4 worm cellular contexts compared by ENCODE assay signal in the genomic region with DNA sequence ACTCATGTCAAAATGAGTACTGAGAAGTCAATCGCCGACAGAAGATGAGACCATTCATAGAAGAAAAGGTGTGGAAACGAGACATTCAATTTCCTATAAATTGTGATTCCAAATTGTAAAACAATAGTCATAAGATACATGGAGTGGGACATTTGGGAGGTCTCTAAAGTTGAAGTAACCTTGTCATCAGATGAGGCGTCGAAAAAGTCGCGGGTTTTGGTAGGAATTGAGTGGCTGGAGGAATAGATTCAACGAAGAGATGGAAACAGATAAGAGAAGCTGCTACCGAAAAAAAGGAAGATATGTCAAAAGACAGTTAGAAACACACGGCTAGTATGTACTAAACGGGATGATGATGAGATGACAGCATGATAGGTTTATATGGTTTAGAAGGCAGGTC.
TF ChIP-seq lines count a peak whose summit lies in the region.

No protein-coding gene starts in this region.

TF ChIP-seq in whole organism, L1 larva, 84 proteins besides CTCF, POLR2A, EP300 and RAD21 (continues in another document):
- TF ChIP-seq dpl-1 (GFP tag; optimal IDR thresholded peaks at IDR 0.05; lab: Kevin White, UChicago) (no peak), irx-1 (tag; optimal IDR thresholded peaks at IDR 0.05; lab: Kevin White, UChicago) (no peak), fkh-8 (tag; optimal IDR thresholded peaks at IDR 0.05; lab: Kevin White, UChicago) (no peak), blmp-1 (tag; optimal IDR thresholded peaks at IDR 0.05; lab: Kevin White, UChicago) (peak; percentile 37), ces-1 (GFP tag; optimal IDR thresholded peaks at IDR 0.05; lab: Kevin White, UChicago) (no peak), grh-1 (GFP tag; IDR thresholded peaks at IDR 0.05; lab: Robert Waterston, UW) (no peak), lir-3 (tag; optimal IDR thresholded peaks at IDR 0.05; lab: Kevin White, UChicago; ENCODE audit: poor library complexity) (no peak), nhr-19 (GFP tag; conservative IDR thresholded peaks at IDR 0.05; lab: Robert Waterston, UW) (no peak), mep-1 (tag; optimal IDR thresholded peaks at IDR 0.05; lab: Kevin White, UChicago) (peak; percentile 27), ceh-8 (GFP tag; optimal IDR thresholded peaks at IDR 0.05; lab: Kevin White, UChicago) (no peak), efl-1 (optimal IDR thresholded peaks at IDR 0.05; lab: Kevin White, UChicago) (no peak), efl-1 (GFP tag; optimal IDR thresholded peaks at IDR 0.05 in 1 of 2; lab: Kevin White, UChicago) (no peak), snu-23 (GFP tag; optimal IDR thresholded peaks at IDR 0.05; lab: Kevin White, UChicago) (peak; percentile 52), egl-27 (tag; optimal IDR thresholded peaks at IDR 0.05; lab: Kevin White, UChicago) (no peak), rnt-1 (tag; optimal IDR thresholded peaks at IDR 0.05; lab: Kevin White, UChicago) (no peak), lin-14 (GFP tag; optimal IDR thresholded peaks at IDR 0.05; lab: Kevin White, UChicago) (peak; percentile 71), egl-13 (tag; optimal IDR thresholded peaks at IDR 0.05; lab: Kevin White, UChicago) (no peak), fkh-10 (GFP tag; optimal IDR thresholded peaks at IDR 0.05; lab: Kevin White, UChicago) (no peak), nhr-85 (tag; lab: Kevin White, UChicago) (peak; percentile 85), isw-1 (GFP tag; IDR thresholded peaks at IDR 0.05; lab: Robert Waterston, UW) (no peak), pag-3 (tag; optimal IDR thresholded peaks at IDR 0.05; lab: Kevin White, UChicago; ENCODE audit: borderline replicate concordance, insufficient read depth) (no peak), lin-13 (GFP tag; optimal IDR thresholded peaks at IDR 0.05; lab: Kevin White, UChicago) (no peak)

TF ChIP-seq in whole organism, L2 larva, 48 proteins besides CTCF, POLR2A, EP300 and RAD21:
- TF ChIP-seq nhr-12 (tag; optimal IDR thresholded peaks at IDR 0.05; lab: Kevin White, UChicago), result no peak
- peak; percentile 69 for TF ChIP-seq ceh-16 (tag; optimal IDR thresholded peaks at IDR 0.05; lab: Kevin White, UChicago)

TF ChIP-seq in whole organism, L3 larva, 47 proteins besides CTCF, POLR2A, EP300 and RAD21:
- TF ChIP-seq egl-27 (tag; optimal IDR thresholded peaks at IDR 0.05; lab: Kevin White, UChicago) (no peak), ceh-9 (tag; optimal IDR thresholded peaks at IDR 0.05; lab: Kevin White, UChicago) (no peak), ztf-11 (tag; optimal IDR thresholded peaks at IDR 0.05; lab: Kevin White, UChicago) (no peak), nhr-25 (tag; optimal IDR thresholded peaks at IDR 0.05; lab: Kevin White, UChicago) (peak; percentile 75), elt-1 (tag; optimal IDR thresholded peaks at IDR 0.05; lab: Kevin White, UChicago) (peak; percentile 25)

TF ChIP-seq in whole organism, L4 larva, 104 proteins besides CTCF, POLR2A, EP300 and RAD21:
- TF ChIP-seq aly-2 (tag; optimal IDR thresholded peaks at IDR 0.05; lab: Kevin White, UChicago) (no peak), lin-39 (tag; optimal IDR thresholded peaks at IDR 0.05; lab: Kevin White, UChicago) (no peak), pha-4 (GFP tag; IDR thresholded peaks at IDR 0.05; lab: Robert Waterston, UW) (no peak), pha-4 (tag; optimal IDR thresholded peaks at IDR 0.05; lab: Kevin White, UChicago) (no peak), aha-1 (tag; lab: Kevin White, UChicago) (peak; percentile 66), hlh-30 (tag; optimal IDR thresholded peaks at IDR 0.05; lab: Kevin White, UChicago; ENCODE audit: insufficient read depth) (peak; percentile 61), unc-39 (tag; optimal IDR thresholded peaks at IDR 0.05; lab: Kevin White, UChicago) (no peak), nhr-25 (tag; optimal IDR thresholded peaks at IDR 0.05; lab: Kevin White, UChicago; ENCODE audit: borderline replicate concordance, insufficient read depth) (no peak), F37D6.2 (tag; optimal IDR thresholded peaks at IDR 0.05; lab: Kevin White, UChicago) (no peak)
TF ChIP-seq in whole organism, L4 larva: peak in this region for 2.
